Fruit fly (Drosophila melanogaster): ENCODE data around the gene hyd.
A peak's percentile ranks its signal among the peaks of the same experiment; 100 is the strongest.

Gene hyd

dm6 chr3R:9762955-9763931 is 37.8 kb upstream of the hyd start, which contains the start of the genes Snap24 and CG8478:
Gene Snap24, minus strand, starts transcription at chr3R:9763150.
Gene CG8478, plus strand, starts transcription at chr3R:9763650.
- TF ChIP-seq tai (GFP tag; optimal IDR thresholded peaks at IDR 0.05) (no peak), Jra (GFP tag; optimal IDR thresholded peaks at IDR 0.05) (peak; percentile 64), Rel (GFP tag; optimal IDR thresholded peaks at IDR 0.05) (no peak), Rel (tag; optimal IDR thresholded peaks at IDR 0.05) (peak; percentile 31), N (GFP tag; optimal IDR thresholded peaks at IDR 0.05) (peak; percentile 8), Hr83 (GFP tag; optimal IDR thresholded peaks at IDR 0.05; ENCODE audit: poor library complexity, severe bottlenecking) (no peak), Myc (optimal IDR thresholded peaks at IDR 0.05) (peak; percentile 2)

DNA sequence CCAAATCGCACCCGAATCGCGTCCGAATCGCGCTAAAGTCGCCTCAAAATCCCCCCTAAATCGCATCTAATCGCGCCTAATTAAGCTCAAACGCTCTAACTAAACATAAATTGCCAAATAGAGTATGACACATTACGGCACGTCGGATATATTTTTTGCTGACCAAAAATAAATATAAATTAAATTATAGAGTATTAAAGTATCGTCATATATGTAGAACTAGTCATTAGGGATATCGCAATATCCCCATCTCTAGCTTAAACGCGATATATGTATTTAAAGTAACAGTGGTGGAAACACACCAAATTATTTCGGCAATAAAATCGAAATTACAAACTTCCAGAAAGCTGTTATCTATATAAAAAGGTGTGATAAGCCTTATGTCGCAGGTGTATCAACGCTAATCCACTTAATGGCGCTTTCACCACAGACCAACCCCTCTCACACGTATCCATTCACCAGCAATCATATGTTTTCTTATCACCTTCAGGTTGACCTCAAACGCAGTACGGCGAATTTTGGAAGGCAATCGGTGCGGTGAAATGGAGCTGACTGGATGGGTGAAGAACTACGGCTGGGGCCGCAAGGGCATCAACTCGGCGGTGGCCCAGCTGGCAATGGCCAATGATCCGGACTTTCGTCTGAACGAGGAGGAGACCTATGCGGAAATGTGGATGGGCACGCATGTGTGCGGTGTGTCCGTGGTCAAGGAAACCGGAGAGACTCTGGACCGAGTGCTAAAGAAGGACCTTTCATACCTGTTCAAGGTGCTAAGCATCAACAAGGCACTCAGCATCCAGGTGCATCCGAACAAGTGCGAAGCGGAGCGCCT is 34.2 kb upstream of the hyd start, which contains the start of gene Mpi:
TSS of gene Mpi (plus strand) at position 263 of the 832 bp plus-strand sequence.
- TF ChIP-seq Myc (optimal IDR thresholded peaks at IDR 0.05) (peak; percentile 79), OdsH (GFP tag; optimal IDR thresholded peaks at IDR 0.05) (peak; percentile 20), HLH106 (tag; optimal IDR thresholded peaks at IDR 0.05) (no peak)

DNA sequence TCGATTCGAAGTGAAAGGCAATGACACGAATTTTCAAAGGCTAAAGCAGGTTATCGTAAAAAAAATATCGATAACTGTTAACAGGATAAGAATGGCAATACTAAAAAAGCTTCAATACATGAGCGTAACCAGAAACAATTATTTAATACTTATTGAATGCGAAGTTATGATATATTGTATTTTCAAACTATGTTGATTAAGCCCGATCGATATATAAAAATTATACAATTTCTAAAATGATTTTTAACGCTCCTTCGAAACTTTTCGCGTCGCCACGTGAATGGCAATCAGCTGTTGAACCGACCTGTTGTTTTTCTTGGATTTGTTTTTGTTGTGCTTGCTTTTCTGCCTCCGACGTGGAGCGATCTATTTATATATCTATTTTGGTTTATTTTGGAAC is 30.8 kb upstream of the hyd start, which contains the start of the genes Alg12 and Rpt3R:
TSS of gene Alg12 (plus strand) at position 305 of the 400 bp plus-strand sequence.
TSS of gene Rpt3R (minus strand) at position 324 of the 400 bp plus-strand sequence.
- TF ChIP-seq CG32264 (GFP tag; optimal IDR thresholded peaks at IDR 0.05) (no peak), woc (GFP tag; optimal IDR thresholded peaks at IDR 0.05) (no peak), Myc (optimal IDR thresholded peaks at IDR 0.05) (peak; percentile 8)

DNA sequence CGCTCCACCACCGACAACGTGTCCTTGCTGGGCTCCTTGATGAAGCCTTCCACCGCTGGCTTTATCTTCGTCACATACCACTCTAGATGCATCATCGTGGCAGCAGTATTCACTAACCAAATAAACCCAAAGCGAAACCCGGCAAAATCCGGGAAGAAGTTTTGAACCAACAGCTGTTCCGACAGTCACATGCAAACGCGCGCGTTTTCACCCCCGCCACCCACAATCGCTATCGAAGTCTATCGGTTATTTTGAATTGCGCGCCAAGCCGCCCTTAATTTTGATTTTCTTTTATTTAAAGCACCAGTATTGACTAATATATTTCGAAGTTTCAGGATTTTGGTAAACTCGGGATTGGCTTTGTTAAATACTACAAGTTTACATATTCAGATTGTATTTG is 29.1 kb upstream of the hyd start, which contains the start of gene Tti1:
TSS of gene Tti1 (minus strand) at position 200 of the 400 bp plus-strand sequence.
- TF ChIP-seq dmrt93B (GFP tag; optimal IDR thresholded peaks at IDR 0.05) (no peak), foxo (GFP tag; optimal IDR thresholded peaks at IDR 0.05) (no peak), pan (optimal IDR thresholded peaks at IDR 0.05) (no peak), dsf (GFP tag; optimal IDR thresholded peaks at IDR 0.05; ENCODE audit: borderline replicate concordance) (no peak)

DNA sequence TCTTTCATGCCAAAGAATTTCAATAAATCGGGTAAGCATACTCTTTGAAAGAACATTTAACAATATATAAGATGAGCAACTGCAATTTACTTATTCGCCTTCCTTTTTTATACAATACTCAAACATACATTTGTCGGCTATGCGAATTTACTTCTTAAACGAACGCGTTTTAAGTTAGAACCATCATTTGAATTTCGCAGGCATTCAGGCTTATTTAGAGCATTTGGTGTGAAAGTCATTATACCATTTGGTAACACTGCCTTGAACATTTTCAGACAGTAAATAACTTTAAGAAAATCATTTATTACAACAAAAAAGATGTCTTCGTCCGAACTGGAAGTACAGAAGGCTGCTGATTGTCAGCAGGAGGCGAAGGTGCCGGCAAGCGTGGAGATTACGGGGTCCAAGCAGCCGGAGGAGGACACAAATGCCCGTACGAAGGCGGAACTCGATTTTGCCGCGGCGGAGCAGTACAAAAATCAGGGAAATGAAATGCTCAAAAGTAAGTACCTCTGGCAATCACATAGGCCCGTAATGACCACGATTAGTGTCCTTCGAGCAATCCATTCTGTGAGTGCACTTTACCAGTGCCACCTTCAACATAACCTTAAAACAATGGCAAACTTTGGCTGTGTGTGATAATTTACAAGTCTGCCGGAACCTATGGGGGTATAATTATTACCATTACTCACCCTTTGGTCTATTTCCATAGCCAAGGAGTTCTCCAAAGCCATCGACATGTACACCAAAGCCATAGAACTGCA is 22.7 kb upstream of the hyd start:
- no peak for TF ChIP-seq Dfd (GFP tag; optimal IDR thresholded peaks at IDR 0.05)
- no peak for TF ChIP-seq woc (GFP tag; optimal IDR thresholded peaks at IDR 0.05)
- no peak for TF ChIP-seq usp (GFP tag; optimal IDR thresholded peaks at IDR 0.05)
- no peak for TF ChIP-seq Hr83 (GFP tag; optimal IDR thresholded peaks at IDR 0.05; ENCODE audit: poor library complexity, severe bottlenecking)
- no peak for TF ChIP-seq tai (GFP tag; optimal IDR thresholded peaks at IDR 0.05)
- no peak for TF ChIP-seq CrebA (GFP tag; optimal IDR thresholded peaks at IDR 0.05; ENCODE audit: borderline replicate concordance)
- TF ChIP-seq pan (optimal IDR thresholded peaks at IDR 0.05) = no peak
- no peak for TF ChIP-seq lola (GFP tag; optimal IDR thresholded peaks at IDR 0.05)
- TF ChIP-seq HLH106 (tag; optimal IDR thresholded peaks at IDR 0.05) = no peak
- TF ChIP-seq Mio (GFP tag; optimal IDR thresholded peaks at IDR 0.05) = no peak
- no peak for TF ChIP-seq br (GFP tag; optimal IDR thresholded peaks at IDR 0.05)
- TF ChIP-seq CG32264 (GFP tag; optimal IDR thresholded peaks at IDR 0.05) = no peak
- no peak for TF ChIP-seq Hnf4 (GFP tag; optimal IDR thresholded peaks at IDR 0.05)
- TF ChIP-seq Dif (GFP tag; optimal IDR thresholded peaks at IDR 0.05; ENCODE audit: partially characterized antibody) = no peak
- no peak for TF ChIP-seq sage (GFP tag; optimal IDR thresholded peaks at IDR 0.05)
- TF ChIP-seq CG9705 (GFP tag; optimal IDR thresholded peaks at IDR 0.05) = no peak
- no peak for TF ChIP-seq Sp1 (GFP tag; optimal IDR thresholded peaks at IDR 0.05)
- no peak for TF ChIP-seq ey (GFP tag; optimal IDR thresholded peaks at IDR 0.05)
- no peak for TF ChIP-seq psq (GFP tag; optimal IDR thresholded peaks at IDR 0.05)

All from whole organism, wandering third instar larva.